Worm (Caenorhabditis elegans) whole organism, young adult: ENCODE measurements around the gene C14F11.7.

Experiments used
- B0035.1 ChIP-seq: sonication (generic microtip); optimal IDR thresholded peaks from 2 replicates; lab custom pipeline; 2016; ENCODE audit warnings: missing genetic modification characterization, mild to moderate bottlenecking, missing compliant biosample characterization, missing genotype, missing genetic modification reagents
- D2030.7 ChIP-seq: fragments of 200-800 bp; sonication (Bioruptor generic); IDR thresholded peaks from 2 replicates; pipeline ENCODE4 v1.3.6; 2022; ENCODE audit warnings: missing genetic modification reagents, missing genetic modification characterization, missing compliant biosample characterization
- F22D6.2 ChIP-seq: sonication (generic microtip); optimal IDR thresholded peaks from 2 replicates; lab custom pipeline; 2016; ENCODE audit warnings: mild to moderate bottlenecking, missing genetic modification characterization, missing compliant biosample characterization
- F39B2.1 ChIP-seq: fragments of 200-800 bp; sonication (Bioruptor generic); IDR thresholded peaks from 2 replicates; pipeline ENCODE4 v1.3.6; 2022; ENCODE audit warnings: missing genetic modification reagents, missing genetic modification characterization, missing compliant biosample characterization
- F49E8.2 ChIP-seq: sonication (generic microtip); optimal IDR thresholded peaks from 3 replicates; lab custom pipeline; 2017; ENCODE audit warnings: missing genetic modification characterization, mild to moderate bottlenecking, missing compliant biosample characterization, antibody characterized with exemption, moderate library complexity; ENCODE audit not compliant: insufficient read depth
- F52B5.7 ChIP-seq: sonication (generic microtip); optimal IDR thresholded peaks from 2 replicates; lab custom pipeline; 2016; ENCODE audit warnings: mild to moderate bottlenecking, missing genetic modification characterization, missing compliant biosample characterization
- F55B11.4 ChIP-seq: sonication (generic microtip); optimal IDR thresholded peaks from 2 replicates; lab custom pipeline; 2016; ENCODE audit warnings: missing compliant biosample characterization, missing genetic modification characterization, borderline replicate concordance; ENCODE audit not compliant: insufficient read depth
- F57C9.4 ChIP-seq: sonication (generic microtip); optimal IDR thresholded peaks from 2 replicates; lab custom pipeline; 2017; ENCODE audit warnings: mild to moderate bottlenecking, missing genetic modification characterization, missing compliant biosample characterization
- K12H6.12 ChIP-seq: fragments of 200-800 bp; sonication (Bioruptor generic); optimal IDR thresholded peaks from 2 replicates; lab custom pipeline; 2018; ENCODE audit warnings: mild to moderate bottlenecking, missing genetic modification characterization, missing compliant biosample characterization
- T26A5.8 ChIP-seq: sonication (generic microtip); optimal IDR thresholded peaks from 2 replicates; lab custom pipeline; 2016; ENCODE audit warnings: missing genetic modification characterization, missing compliant biosample characterization
- Y56A3A.18 ChIP-seq: fragments of 200-800 bp; sonication (Bioruptor generic); IDR thresholded peaks from 2 replicates; pipeline ENCODE4 v1.3.6; 2022; ENCODE audit warnings: missing genetic modification reagents, missing genetic modification characterization, missing compliant biosample characterization
- Y67H2A.10 ChIP-seq: fragments of 200-800 bp; sonication (Bioruptor generic); conservative IDR thresholded peaks from 2 replicates; pipeline ENCODE4 v1.3.6; 2022; ENCODE audit warnings: missing genetic modification reagents, missing genetic modification characterization, missing compliant biosample characterization
- ZK185.1 ChIP-seq: sonication (generic microtip); optimal IDR thresholded peaks from 2 replicates; lab custom pipeline; 2016; ENCODE audit warnings: mild to moderate bottlenecking, missing genetic modification characterization, missing compliant biosample characterization; ENCODE audit not compliant: poor library complexity, severe bottlenecking
- ama-1 ChIP-seq, 3 experiments: fragments of 150-350 bp in 1 of 3; sonication (generic microtip) in 2 of 3; optimal IDR thresholded peaks; 2 replicates each; lab custom pipeline; 2014 to 2018; ENCODE audit warnings: missing biosample characterization in 2 of 3, missing genetic modification characterization in 2 of 3, missing genetic modification reagents in 2 of 3
- aptf-3 ChIP-seq: fragments of 200-800 bp; sonication (Bioruptor generic); IDR thresholded peaks from 2 replicates; pipeline ENCODE4 v1.3.6; 2022; ENCODE audit warnings: missing genetic modification characterization, missing compliant biosample characterization
- athp-1 ChIP-seq: sonication (generic microtip); optimal IDR thresholded peaks from 2 replicates; lab custom pipeline; 2017; ENCODE audit warnings: mild to moderate bottlenecking, missing genetic modification characterization, missing compliant biosample characterization
- bed-1 ChIP-seq: fragments of 200-800 bp; sonication (Bioruptor generic); IDR thresholded peaks from 2 replicates; pipeline ENCODE4 v1.3.6; 2022; ENCODE audit warnings: missing genetic modification reagents, missing genetic modification characterization, missing compliant biosample characterization
- cebp-1 ChIP-seq, 2 experiments: fragments of 200-800 bp in 1 of 2; sonication (Bioruptor generic) in 1 of 2; sonication (generic microtip) in 1 of 2; IDR thresholded peaks in 1 of 2; optimal IDR thresholded peaks in 1 of 2; 2 replicates each; pipeline versions ENCODE4 v1.3.6 to Lab custom; 2017 to 2022; ENCODE audit warnings: missing compliant biosample characterization in 2 of 2, missing genetic modification characterization in 2 of 2, mild to moderate bottlenecking in 1 of 2, missing genetic modification reagents in 1 of 2, moderate library complexity in 1 of 2
- cebp-2 ChIP-seq: fragments of 200-800 bp; sonication (Bioruptor generic); IDR thresholded peaks from 2 replicates; pipeline ENCODE4 v1.3.6; 2022; ENCODE audit warnings: missing genetic modification characterization, missing compliant biosample characterization
- ceh-27 ChIP-seq: fragments of 200-800 bp; sonication (Bioruptor generic); optimal IDR thresholded peaks from 2 replicates; lab custom pipeline; 2018; ENCODE audit warnings: mild to moderate bottlenecking, missing genetic modification characterization, moderate library complexity, missing compliant biosample characterization
- ceh-79 ChIP-seq: sonication (generic microtip); optimal IDR thresholded peaks from 2 replicates; lab custom pipeline; 2017; ENCODE audit warnings: mild to moderate bottlenecking, missing genetic modification characterization, missing compliant biosample characterization
- die-1 ChIP-seq: sonication (generic microtip); optimal IDR thresholded peaks from 2 replicates; lab custom pipeline; 2016; ENCODE audit warnings: missing genotype, mild to moderate bottlenecking, missing genetic modification characterization, missing compliant biosample characterization
- egl-18 ChIP-seq: fragments of 200-800 bp; sonication (Bioruptor generic); IDR thresholded peaks from 2 replicates; pipeline ENCODE4 v1.3.6; 2022; ENCODE audit warnings: missing genetic modification reagents, missing genetic modification characterization, missing compliant biosample characterization
- fkh-3 ChIP-seq: sonication (generic microtip); optimal IDR thresholded peaks from 2 replicates; lab custom pipeline; 2016; ENCODE audit warnings: mild to moderate bottlenecking, missing genetic modification characterization, missing compliant biosample characterization
- gei-17 ChIP-seq: fragments of 200-800 bp; sonication (Bioruptor generic); optimal IDR thresholded peaks from 2 replicates; lab custom pipeline; 2018; ENCODE audit warnings: mild to moderate bottlenecking, missing genetic modification characterization, missing compliant biosample characterization
- hmg-20 ChIP-seq: fragments of 200-800 bp; sonication (Bioruptor generic); IDR thresholded peaks from 2 replicates; pipeline ENCODE4 v1.3.6; 2022; ENCODE audit warnings: missing genetic modification reagents, missing genetic modification characterization, missing compliant biosample characterization
- lin-40 ChIP-seq: sonication (generic microtip); optimal IDR thresholded peaks from 2 replicates; lab custom pipeline; 2016; ENCODE audit warnings: missing genetic modification characterization, mild to moderate bottlenecking, missing compliant biosample characterization, missing genotype, missing genetic modification reagents
- lir-1 ChIP-seq: fragments of 200-800 bp; sonication (Bioruptor generic); conservative IDR thresholded peaks from 2 replicates; pipeline ENCODE4 v1.3.6; 2022; ENCODE audit warnings: missing genetic modification reagents, missing genetic modification characterization, missing compliant biosample characterization
- mcd-1 ChIP-seq: fragments of 200-800 bp; sonication (Bioruptor generic); IDR thresholded peaks from 2 replicates; pipeline ENCODE4 v1.3.6; 2022; ENCODE audit warnings: missing genetic modification reagents, missing genetic modification characterization, missing compliant biosample characterization
- nhr-120 ChIP-seq: fragments of 200-800 bp; sonication (Bioruptor generic); IDR thresholded peaks from 2 replicates; pipeline ENCODE4 v1.3.6; 2022; ENCODE audit warnings: missing genetic modification characterization, missing compliant biosample characterization
- nhr-179 ChIP-seq: sonication (generic microtip); optimal IDR thresholded peaks from 2 replicates; lab custom pipeline; 2016; ENCODE audit warnings: mild to moderate bottlenecking, missing genetic modification characterization, missing compliant biosample characterization
- nhr-80 ChIP-seq: sonication (generic microtip); optimal IDR thresholded peaks from 2 replicates; lab custom pipeline; 2016; ENCODE audit warnings: missing genetic modification characterization, missing compliant biosample characterization
- rcor-1 ChIP-seq: fragments of 200-800 bp; sonication (Bioruptor generic); IDR thresholded peaks from 2 replicates; pipeline ENCODE4 v1.3.6; 2022; ENCODE audit warnings: missing genetic modification reagents, missing genetic modification characterization, missing compliant biosample characterization
- rec-8 ChIP-seq, 2 experiments: sonication (generic microtip); optimal IDR thresholded peaks; 2 replicates each; lab custom pipeline; 2016; ENCODE audit warnings: mild to moderate bottlenecking in 2 of 2, missing genetic modification characterization in 2 of 2, missing genetic modification reagents in 2 of 2, missing genotype in 2 of 2, missing biosample characterization in 1 of 2, missing compliant biosample characterization in 1 of 2, moderate library complexity in 1 of 2
- repo-1 ChIP-seq: sonication (generic microtip); optimal IDR thresholded peaks from 2 replicates; lab custom pipeline; 2017; ENCODE audit warnings: mild to moderate bottlenecking, missing genetic modification characterization, missing compliant biosample characterization
- snpc-3.4 ChIP-seq: sonication (generic microtip); optimal IDR thresholded peaks from 2 replicates; lab custom pipeline; 2017; ENCODE audit warnings: missing genetic modification characterization, mild to moderate bottlenecking, missing compliant biosample characterization, antibody characterized with exemption, moderate library complexity, missing genotype, missing genetic modification reagents
- snpc-4 ChIP-seq, 5 experiments: fragments of 150-350 bp in 1 of 5; sonication (generic microtip) in 4 of 5; optimal IDR thresholded peaks; 2 replicates each; lab custom pipeline; 2014 to 2018; ENCODE audit warnings: missing genetic modification characterization in 5 of 5, missing biosample characterization in 3 of 5, antibody characterized with exemption in 2 of 5, mild to moderate bottlenecking in 2 of 5, missing compliant biosample characterization in 2 of 5, missing genotype in 2 of 5, moderate library complexity in 2 of 5, missing genetic modification reagents in 1 of 5
- sptf-2 ChIP-seq: fragments of 200-800 bp; sonication (Bioruptor generic); optimal IDR thresholded peaks from 2 replicates; lab custom pipeline; 2018; ENCODE audit warnings: mild to moderate bottlenecking, missing genetic modification characterization, missing compliant biosample characterization
- tbp1 ChIP-seq: fragments of 200-800 bp; sonication (Bioruptor generic); optimal IDR thresholded peaks from 2 replicates; lab custom pipeline; 2018; ENCODE audit warnings: mild to moderate bottlenecking, missing genetic modification characterization, missing compliant biosample characterization
- tlf-1 ChIP-seq: fragments of 200-800 bp; sonication (Bioruptor generic); optimal IDR thresholded peaks from 2 replicates; lab custom pipeline; 2018; ENCODE audit warnings: mild to moderate bottlenecking, missing genetic modification characterization, missing compliant biosample characterization
- unc-130 ChIP-seq: sonication (generic microtip); optimal IDR thresholded peaks from 2 replicates; lab custom pipeline; 2016; ENCODE audit warnings: missing genetic modification reagents, missing genetic modification characterization, missing compliant biosample characterization
- xnd-1 ChIP-seq: sonication (generic microtip); optimal IDR thresholded peaks from 2 replicates; lab custom pipeline; 2016; ENCODE audit warnings: missing genotype, missing genetic modification reagents, missing genetic modification characterization, missing compliant biosample characterization
- ztf-18 ChIP-seq: sonication (generic microtip); optimal IDR thresholded peaks from 2 replicates; lab custom pipeline; 2016; ENCODE audit warnings: missing genotype, mild to moderate bottlenecking, missing genetic modification characterization, missing compliant biosample characterization
- ztf-22 ChIP-seq: fragments of 200-800 bp; sonication (Bioruptor generic); optimal IDR thresholded peaks from 2 replicates; lab custom pipeline; 2018; ENCODE audit warnings: mild to moderate bottlenecking, missing genetic modification characterization, moderate library complexity, missing compliant biosample characterization

Gene C14F11.7

ce11 chrX:6250272-6250752, 41.9 kb upstream of the C14F11.7 start (continued):
- TF ChIP-seq F52B5.7 (tag; lab: Kevin White, UChicago) (no peak), lin-40 (peak; percentile 16), B0035.1 (tag; lab: Kevin White, UChicago) (no peak), hmg-20 (GFP tag; lab: Robert Waterston, UW) (no peak), D2030.7 (GFP tag; lab: Robert Waterston, UW) (no peak), ceh-27 (GFP tag; lab: Kevin White, UChicago) (no peak), F39B2.1 (GFP tag; lab: Robert Waterston, UW) (no peak), mcd-1 (GFP tag; lab: Robert Waterston, UW) (no peak), tlf-1 (GFP tag; lab: Kevin White, UChicago) (no peak), sptf-2 (GFP tag; lab: Kevin White, UChicago) (no peak), ZK185.1 (tag; lab: Kevin White, UChicago) (no peak), ztf-22 (GFP tag; lab: Kevin White, UChicago) (peak; percentile 28), Y56A3A.18 (GFP tag; lab: Robert Waterston, UW) (no peak), rec-8 (tag; optimal IDR thresholded peaks at IDR 0.05; lab: Kevin White, UChicago) (no peak), egl-18 (no peak), nhr-120 (GFP tag; lab: Robert Waterston, UW) (no peak), unc-130 (GFP tag; lab: Kevin White, UChicago) (no peak), ceh-79 (tag; lab: Kevin White, UChicago) (no peak), snpc-3.4 (tag; lab: Kevin White, UChicago) (no peak), tbp1 (no peak), ztf-18 (tag; lab: Kevin White, UChicago) (no peak), snpc-4 (GFP tag; optimal IDR thresholded peaks at IDR 0.05; lab: Kevin White, UChicago) (no peak), snpc-4 (tag; optimal IDR thresholded peaks at IDR 0.05; lab: Kevin White, UChicago) (no peak), fkh-3 (no peak), bed-1 (GFP tag; lab: Robert Waterston, UW) (no peak), Y67H2A.10 (GFP tag; lab: Robert Waterston, UW) (no peak), rcor-1 (GFP tag; lab: Robert Waterston, UW) (no peak), nhr-179 (tag; lab: Kevin White, UChicago) (no peak), repo-1 (no peak), gei-17 (GFP tag; lab: Kevin White, UChicago) (peak; percentile 9), aptf-3 (GFP tag; lab: Robert Waterston, UW) (no peak), die-1 (tag; lab: Kevin White, UChicago) (no peak), ama-1 (optimal IDR thresholded peaks at IDR 0.05; lab: Kevin White, UChicago) (no peak), ama-1 (GFP tag; optimal IDR thresholded peaks at IDR 0.05; lab: Kevin White, UChicago) (no peak)
- TF ChIP-seq, all 124 proteins: peak for 10

DNA sequence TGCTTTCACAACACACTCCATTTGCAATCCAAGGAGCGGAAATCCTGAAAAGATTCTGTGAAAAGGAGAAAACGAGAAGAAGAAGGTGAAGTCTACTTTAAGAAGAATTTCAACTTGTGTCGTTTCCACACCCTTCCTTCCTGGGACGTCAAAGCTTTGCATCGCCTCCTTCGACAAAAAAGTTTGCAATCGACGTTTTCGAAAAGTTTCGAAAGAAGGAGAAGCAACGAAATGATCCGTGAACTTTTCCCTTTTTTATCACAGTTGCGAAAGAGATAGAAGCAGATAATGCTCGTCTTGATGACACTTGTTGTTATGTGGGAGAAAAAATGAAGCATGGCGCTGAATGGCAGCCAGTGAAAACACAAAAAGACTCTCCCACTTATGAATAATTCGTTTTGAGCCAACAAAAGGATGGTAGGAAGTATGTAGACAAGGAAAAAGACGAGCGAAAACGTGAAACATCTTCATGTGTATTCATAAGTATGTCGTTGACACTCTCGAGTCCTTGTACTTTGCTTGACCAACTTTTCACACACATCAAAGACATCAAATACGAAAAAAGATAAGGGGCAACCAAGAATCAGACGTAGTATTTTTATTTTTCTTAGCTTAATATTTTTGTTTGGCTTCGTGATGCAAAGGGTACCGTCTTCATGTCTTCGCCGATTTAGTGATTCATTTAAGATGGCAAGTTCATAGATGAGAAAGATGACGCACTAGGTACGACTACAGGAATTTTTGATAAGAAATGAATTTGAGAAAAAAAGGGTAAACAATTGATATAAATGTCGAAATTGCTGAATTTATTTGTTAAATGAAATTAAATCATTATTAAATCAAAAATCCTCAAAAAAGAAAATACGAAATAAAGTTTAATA, 40.7 kb upstream of the C14F11.7 start:
- TF ChIP-seq die-1 (tag; lab: Kevin White, UChicago) (no peak), xnd-1 (tag; lab: Kevin White, UChicago) (no peak), F55B11.4 (tag; lab: Kevin White, UChicago) (no peak), cebp-1 (GFP tag; IDR thresholded peaks at IDR 0.05; lab: Robert Waterston, UW) (no peak), cebp-1 (tag; optimal IDR thresholded peaks at IDR 0.05; lab: Kevin White, UChicago) (peak; percentile 86), athp-1 (no peak), tlf-1 (GFP tag; lab: Kevin White, UChicago) (no peak), lir-1 (no peak), ceh-27 (GFP tag; lab: Kevin White, UChicago) (peak; percentile 17), nhr-80 (tag; lab: Kevin White, UChicago) (peak; percentile 34), F57C9.4 (tag; lab: Kevin White, UChicago) (no peak), cebp-2 (GFP tag; lab: Robert Waterston, UW) (no peak), F22D6.2 (tag; lab: Kevin White, UChicago) (no peak), T26A5.8 (tag; lab: Kevin White, UChicago) (no peak), F49E8.2 (no peak), ceh-79 (tag; lab: Kevin White, UChicago) (no peak), K12H6.12 (tag; lab: Kevin White, UChicago) (peak; percentile 12)
